Fruit fly (Drosophila melanogaster) whole organism, embryonic: ENCODE results near the gene mAChR-C.

ENCODE experiments used
- B-H1 ChIP-seq: fragments of 200-800 bp; sonication (Bioruptor generic); IDR thresholded peaks from 3 replicates; pipeline ENCODE4 v1.3.6; 2022; ENCODE audit warnings: missing biosample characterization, missing genetic modification characterization
- C15 ChIP-seq: fragments of 200-800 bp; sonication (Bioruptor generic); IDR thresholded peaks from 3 replicates; pipeline ENCODE4 v1.3.6; 2022; ENCODE audit warnings: missing biosample characterization, missing genetic modification characterization
- CG11093 ChIP-seq: fragments of 200-800 bp; sonication (Bioruptor generic); IDR thresholded peaks from 3 replicates; pipeline ENCODE4 v1.3.6; 2022; ENCODE audit warnings: missing biosample characterization, missing genetic modification characterization
- CG12299 ChIP-seq: fragments of 200-800 bp; sonication (Bioruptor generic); optimal IDR thresholded peaks from 2 replicates; lab custom pipeline; 2018; ENCODE audit warnings: missing biosample characterization, mild to moderate bottlenecking, missing genetic modification characterization
- CG14667 ChIP-seq: fragments of 200-800 bp; sonication (Bioruptor generic); IDR thresholded peaks from 2 replicates; pipeline ENCODE4 v1.3.6; 2022; ENCODE audit warnings: missing biosample characterization, missing genetic modification characterization
- CG14965 ChIP-seq: fragments of 200-800 bp; sonication (Bioruptor generic); optimal IDR thresholded peaks from 2 replicates; lab custom pipeline; 2016; ENCODE audit warnings: missing biosample characterization, missing genetic modification characterization, borderline replicate concordance
- CG15269 ChIP-seq: fragments of 200-800 bp; sonication (Bioruptor generic); optimal IDR thresholded peaks from 2 replicates; lab custom pipeline; 2018; ENCODE audit warnings: missing biosample characterization, mild to moderate bottlenecking, missing genetic modification characterization, moderate library complexity
- CG18011 ChIP-seq: fragments of 200-800 bp; sonication (Bioruptor generic); optimal IDR thresholded peaks from 2 replicates; lab custom pipeline; 2017; ENCODE audit warnings: missing biosample characterization, missing genetic modification characterization, mild to moderate bottlenecking, moderate library complexity, missing genotype
- CG2889 ChIP-seq: fragments of 200-800 bp; sonication (Bioruptor generic); IDR thresholded peaks from 3 replicates; pipeline ENCODE4 v1.3.6; 2022; ENCODE audit warnings: missing biosample characterization, missing genetic modification characterization
- CG32772 ChIP-seq: fragments of 200-800 bp; sonication (Bioruptor generic); IDR thresholded peaks from 2 replicates; pipeline ENCODE4 v1.3.6; 2022; ENCODE audit warnings: missing biosample characterization, missing genetic modification characterization
- CG33213 ChIP-seq: fragments of 200-800 bp; sonication (Bioruptor generic); optimal IDR thresholded peaks from 3 replicates; lab custom pipeline; 2016; ENCODE audit warnings: missing biosample characterization, missing genetic modification characterization
- CG3726 ChIP-seq: fragments of 200-800 bp; sonication (Bioruptor generic); IDR thresholded peaks from 3 replicates; pipeline ENCODE4, ENCODE4 v1.3.6; 2022; ENCODE audit warnings: missing biosample characterization, missing genetic modification characterization
- CG4404 ChIP-seq: fragments of 200-800 bp; sonication (Bioruptor generic); IDR thresholded peaks from 2 replicates; pipeline ENCODE4 v1.3.6; 2022; ENCODE audit warnings: missing biosample characterization, missing genetic modification characterization
- CG6654 ChIP-seq: fragments of 200-800 bp; sonication (Bioruptor generic); optimal IDR thresholded peaks from 2 replicates; lab custom pipeline; 2017; ENCODE audit warnings: missing biosample characterization, mild to moderate bottlenecking, missing genetic modification characterization
- CG6791 ChIP-seq: fragments of 200-800 bp; sonication (Bioruptor generic); IDR thresholded peaks from 3 replicates; pipeline ENCODE4 v1.3.6; 2022; ENCODE audit warnings: missing biosample characterization, missing genetic modification characterization; ENCODE audit not compliant: partially characterized antibody
- CG7745 ChIP-seq: fragments of 200-800 bp; sonication (Bioruptor generic); optimal IDR thresholded peaks from 2 replicates; lab custom pipeline; 2018; ENCODE audit warnings: missing biosample characterization, mild to moderate bottlenecking, missing genetic modification characterization, moderate library complexity
- CG8765 ChIP-seq: fragments of 200-800 bp; sonication (Bioruptor generic); IDR thresholded peaks from 2 replicates; pipeline ENCODE4 v1.3.6; 2022; ENCODE audit warnings: missing biosample characterization, missing genetic modification characterization
- CG9727 ChIP-seq: fragments of 200-800 bp; sonication (Bioruptor generic); optimal IDR thresholded peaks from 3 replicates; lab custom pipeline; 2017; ENCODE audit warnings: missing biosample characterization, mild to moderate bottlenecking, missing genetic modification characterization
- CG9876 ChIP-seq: fragments of 200-800 bp; sonication (Bioruptor generic); optimal IDR thresholded peaks from 2 replicates; lab custom pipeline; 2016; ENCODE audit warnings: missing biosample characterization, missing genetic modification characterization
- Camta ChIP-seq: fragments of 200-800 bp; sonication (Bioruptor generic); optimal IDR thresholded peaks from 2 replicates; lab custom pipeline; 2016; ENCODE audit warnings: missing biosample characterization, missing genetic modification characterization
- Deaf1 ChIP-seq: fragments of 200-800 bp; optimal IDR thresholded peaks from 3 replicates; lab custom pipeline; 2019; ENCODE audit warnings: missing biosample characterization, mild to moderate bottlenecking, missing genetic modification characterization, moderate library complexity
- Doc2 ChIP-seq: fragments of 200-800 bp; sonication (Bioruptor generic); IDR thresholded peaks from 2 replicates; pipeline ENCODE4 v1.3.6; 2022; ENCODE audit warnings: missing biosample characterization, missing genetic modification characterization
- Doc3 ChIP-seq: fragments of 200-800 bp; sonication (Bioruptor generic); IDR thresholded peaks from 3 replicates; pipeline ENCODE4 v1.3.6; 2022; ENCODE audit warnings: missing biosample characterization, missing genetic modification characterization; ENCODE audit not compliant: partially characterized antibody
- Elba2 ChIP-seq: fragments of 200-800 bp; sonication (Bioruptor generic); optimal IDR thresholded peaks from 3 replicates; lab custom pipeline; 2016; ENCODE audit warnings: missing biosample characterization, missing genetic modification characterization
- Hmx ChIP-seq: fragments of 200-800 bp; sonication (Bioruptor generic); optimal IDR thresholded peaks from 2 replicates; lab custom pipeline; 2016; ENCODE audit warnings: missing biosample characterization, missing genetic modification characterization
- Mes4 ChIP-seq: fragments of 200-800 bp; sonication (Bioruptor generic); optimal IDR thresholded peaks from 2 replicates; lab custom pipeline; 2016; ENCODE audit warnings: missing biosample characterization, missing genetic modification characterization
- Nf-YA ChIP-seq: fragments of 200-800 bp; sonication (Bioruptor generic); IDR thresholded peaks from 2 replicates; pipeline ENCODE4 v1.3.6; 2022; ENCODE audit warnings: missing biosample characterization, missing genetic modification characterization
- Poxn ChIP-seq: fragments of 200-800 bp; sonication (Bioruptor generic); IDR thresholded peaks from 2 replicates; pipeline ENCODE4 v1.3.6; 2022; ENCODE audit warnings: missing biosample characterization, missing genetic modification characterization
- Side ChIP-seq: fragments of 200-800 bp; sonication (Bioruptor generic); optimal IDR thresholded peaks from 2 replicates; lab custom pipeline; 2016; ENCODE audit warnings: missing biosample characterization, missing genetic modification characterization
- Sry-β ChIP-seq: fragments of 200-800 bp; sonication (Bioruptor generic); optimal IDR thresholded peaks from 2 replicates; lab custom pipeline; 2018; ENCODE audit warnings: missing biosample characterization, mild to moderate bottlenecking, missing genetic modification characterization, moderate library complexity
- Stat92E ChIP-seq, 3 experiments: fragments of >200 bp in 2 of 3; fragments of 200-800 bp in 1 of 3; sonication (Bioruptor generic) in 1 of 3; optimal IDR thresholded peaks; 2 replicates each; lab custom pipeline; 2017 to 2019; ENCODE audit warnings: missing biosample characterization in 3 of 3, missing genetic modification characterization in 3 of 3, mild to moderate bottlenecking in 1 of 3, moderate library complexity in 1 of 3
- Xrp1 ChIP-seq: fragments of 200-800 bp; sonication (Bioruptor generic); IDR thresholded peaks from 2 replicates; pipeline ENCODE4 v1.3.6; 2022; ENCODE audit warnings: missing biosample characterization, missing genetic modification characterization
- ap ChIP-seq: fragments of 200-800 bp; sonication (Bioruptor generic); IDR thresholded peaks from 2 replicates; pipeline ENCODE4 v1.3.6; 2022; ENCODE audit warnings: missing biosample characterization, missing genetic modification characterization
- btn ChIP-seq: fragments of 200-800 bp; sonication (Bioruptor generic); optimal IDR thresholded peaks from 2 replicates; lab custom pipeline; 2016; ENCODE audit warnings: missing biosample characterization, missing genetic modification characterization
- croc ChIP-seq: fragments of 200-800 bp; sonication (Bioruptor generic); conservative IDR thresholded peaks from 3 replicates; pipeline ENCODE4 v1.3.6; 2022; ENCODE audit warnings: missing biosample characterization, missing genetic modification characterization
- dysf ChIP-seq: fragments of 200-800 bp; sonication (Bioruptor generic); IDR thresholded peaks from 3 replicates; pipeline ENCODE4 v1.3.6; 2022; ENCODE audit warnings: missing biosample characterization, missing genetic modification characterization
- emc ChIP-seq: fragments of 200-800 bp; sonication (Bioruptor generic); optimal IDR thresholded peaks from 2 replicates; lab custom pipeline; 2016; ENCODE audit warnings: missing biosample characterization, missing genetic modification characterization
- gcm ChIP-seq: fragments of 200-800 bp; sonication (Bioruptor generic); optimal IDR thresholded peaks from 2 replicates; lab custom pipeline; 2019; ENCODE audit warnings: missing biosample characterization, mild to moderate bottlenecking, missing genetic modification characterization, moderate library complexity
- hbn ChIP-seq: fragments of 200-800 bp; sonication (Bioruptor generic); IDR thresholded peaks from 2 replicates; pipeline ENCODE4 v1.3.6; 2022; ENCODE audit warnings: missing biosample characterization, missing genetic modification characterization; ENCODE audit not compliant: partially characterized antibody
- ken ChIP-seq: fragments of 200-800 bp; sonication (Bioruptor generic); IDR thresholded peaks from 3 replicates; pipeline ENCODE4 v1.3.6; 2022; ENCODE audit warnings: missing biosample characterization, missing genetic modification characterization
- nau ChIP-seq: fragments of 200-800 bp; sonication (Bioruptor generic); optimal IDR thresholded peaks from 3 replicates; lab custom pipeline; 2017; ENCODE audit warnings: missing biosample characterization, mild to moderate bottlenecking, missing genetic modification characterization, missing genetic modification reagents
- nom ChIP-seq: fragments of 200-800 bp; sonication (Bioruptor generic); optimal IDR thresholded peaks from 2 replicates; lab custom pipeline; 2017; ENCODE audit warnings: missing biosample characterization, missing genetic modification characterization, mild to moderate bottlenecking, moderate library complexity, missing genetic modification reagents
- p53 ChIP-seq: fragments of 200-800 bp; sonication (Bioruptor generic); optimal IDR thresholded peaks from 2 replicates; lab custom pipeline; 2016; ENCODE audit warnings: missing biosample characterization, missing genetic modification characterization
- pros ChIP-seq: fragments of 200-800 bp; sonication (Bioruptor generic); optimal IDR thresholded peaks from 3 replicates; lab custom pipeline; 2019; ENCODE audit warnings: missing biosample characterization, mild to moderate bottlenecking, missing genetic modification characterization, moderate library complexity
- row ChIP-seq: fragments of 200-800 bp; sonication (Bioruptor generic); IDR thresholded peaks from 3 replicates; pipeline ENCODE4 v1.3.6; 2022; ENCODE audit warnings: missing biosample characterization, missing genetic modification characterization
- ssp ChIP-seq: fragments of 200-800 bp; sonication (Bioruptor generic); IDR thresholded peaks from 2 replicates; pipeline ENCODE4 v1.3.6; 2022; ENCODE audit warnings: missing biosample characterization, missing genetic modification characterization
- vfl ChIP-seq: fragments of 200-800 bp; sonication (Bioruptor generic); optimal IDR thresholded peaks from 2 replicates; lab custom pipeline; 2016; ENCODE audit warnings: missing biosample characterization, missing genetic modification characterization
- wdn ChIP-seq: fragments of 200-800 bp; sonication (Bioruptor generic); IDR thresholded peaks from 2 replicates; pipeline ENCODE4 v1.3.6; 2022; ENCODE audit warnings: missing biosample characterization, missing genetic modification characterization
- wek ChIP-seq: fragments of 200-800 bp; sonication (Bioruptor generic); optimal IDR thresholded peaks from 3 replicates; lab custom pipeline; 2018; ENCODE audit warnings: missing biosample characterization, mild to moderate bottlenecking, missing genetic modification characterization, moderate library complexity
- wor ChIP-seq: fragments of 200-800 bp; sonication (Bioruptor generic); IDR thresholded peaks from 2 replicates; pipeline ENCODE4 v1.3.6; 2022; ENCODE audit warnings: missing biosample characterization, missing genetic modification characterization
- zf30C ChIP-seq: fragments of 200-800 bp; sonication (Bioruptor generic); optimal IDR thresholded peaks from 3 replicates; lab custom pipeline; 2018; ENCODE audit warnings: missing biosample characterization, mild to moderate bottlenecking, missing genetic modification characterization

The mAChR-C gene

dm6 chrX:6800726-6801296 is 31.7 kb downstream of the mAChR-C start (continued):
- TF ChIP-seq Sry-β (GFP tag; lab: Kevin White, UChicago): peak; percentile 88
- TF ChIP-seq CG4404 (GFP tag; lab: Robert Waterston, UW): no peak
- no peak for TF ChIP-seq Doc2 (GFP tag; lab: Robert Waterston, UW)
- no peak for TF ChIP-seq btn (GFP tag; lab: Kevin White, UChicago)
- no peak for TF ChIP-seq nau (GFP tag; lab: Kevin White, UChicago)
- no peak for TF ChIP-seq CG3726 (GFP tag; lab: Robert Waterston, UW)
- TF ChIP-seq CG8765 (GFP tag; lab: Robert Waterston, UW): no peak
- TF ChIP-seq nom (GFP tag; lab: Kevin White, UChicago): no peak
- TF ChIP-seq Side (GFP tag; lab: Kevin White, UChicago): no peak
- TF ChIP-seq wdn (GFP tag; lab: Robert Waterston, UW): no peak
- no peak for TF ChIP-seq CG11093 (GFP tag; lab: Robert Waterston, UW)
- TF ChIP-seq Mes4 (GFP tag; lab: Kevin White, UChicago): no peak
- peak; percentile 25 for TF ChIP-seq CG15269
- TF ChIP-seq Deaf1 (tag; lab: Kevin White, UChicago): peak; percentile 13
- no peak for TF ChIP-seq CG6654 (GFP tag; lab: Kevin White, UChicago)
- no peak for TF ChIP-seq CG14965
- no peak for TF ChIP-seq emc (GFP tag; lab: Kevin White, UChicago)
- peak; percentile 37; the same call in 1 of the 3 replicates for TF ChIP-seq dysf (GFP tag; lab: Robert Waterston, UW)
- TF ChIP-seq CG9727 (GFP tag; lab: Kevin White, UChicago): no peak
- no peak for TF ChIP-seq wek
- TF ChIP-seq CG6791 (GFP tag; lab: Robert Waterston, UW): no peak
- TF ChIP-seq hbn (GFP tag; lab: Robert Waterston, UW): no peak
- no peak for TF ChIP-seq zf30C (GFP tag; lab: Kevin White, UChicago)
- no peak for TF ChIP-seq CG32772 (GFP tag; lab: Robert Waterston, UW)
- TF ChIP-seq Xrp1 (GFP tag; lab: Robert Waterston, UW): peak; percentile 43; the same call in 1 of the 2 replicates
- no peak for TF ChIP-seq CG33213 (GFP tag; lab: Kevin White, UChicago)
- peak; percentile 93 for TF ChIP-seq row (GFP tag; lab: Robert Waterston, UW)
- no peak for TF ChIP-seq Camta (GFP tag; lab: Kevin White, UChicago)
- TF ChIP-seq CG14667: no peak
- TF ChIP-seq Elba2 (GFP tag; lab: Kevin White, UChicago): no peak
- 0 out of 3 replicates have a peak, but pooled peaks have one; percentile 19 for TF ChIP-seq ken
- TF ChIP-seq CG2889 (GFP tag; lab: Robert Waterston, UW): no peak
- TF ChIP-seq p53: no peak
- no peak for TF ChIP-seq CG7745
- TF ChIP-seq CG12299: no peak
- TF ChIP-seq Poxn (GFP tag; lab: Robert Waterston, UW): no peak
- no peak for TF ChIP-seq C15 (GFP tag; lab: Robert Waterston, UW)
- no peak for TF ChIP-seq Doc3 (GFP tag; lab: Robert Waterston, UW)
- no peak for TF ChIP-seq Stat92E (GFP tag; optimal IDR thresholded peaks at IDR 0.05; lab: Kevin White, UChicago)
- no peak for TF ChIP-seq wor (GFP tag; lab: Robert Waterston, UW)
- TF ChIP-seq ssp (GFP tag; lab: Robert Waterston, UW): no peak
- TF ChIP-seq croc: no peak; the same call in 2 of the 3 replicates
- no peak for TF ChIP-seq Hmx (GFP tag; lab: Kevin White, UChicago)
- TF ChIP-seq Nf-YA (GFP tag; lab: Robert Waterston, UW): no peak
- no peak for TF ChIP-seq pros
- TF ChIP-seq ap (GFP tag; lab: Robert Waterston, UW): no peak
- TF ChIP-seq gcm (GFP tag; lab: Kevin White, UChicago): peak; percentile 28
- no peak for TF ChIP-seq CG9876 (GFP tag; lab: Kevin White, UChicago)
- TF ChIP-seq vfl (GFP tag; lab: Kevin White, UChicago): no peak
- TF ChIP-seq CG18011 (GFP tag; lab: Kevin White, UChicago): no peak
- peak; percentile 51; the same call in 2 of the 3 replicates for TF ChIP-seq B-H1
